Worm (Caenorhabditis elegans): Measurements from ENCODE around the gene mam-7.

mam-7 gene

DNA sequence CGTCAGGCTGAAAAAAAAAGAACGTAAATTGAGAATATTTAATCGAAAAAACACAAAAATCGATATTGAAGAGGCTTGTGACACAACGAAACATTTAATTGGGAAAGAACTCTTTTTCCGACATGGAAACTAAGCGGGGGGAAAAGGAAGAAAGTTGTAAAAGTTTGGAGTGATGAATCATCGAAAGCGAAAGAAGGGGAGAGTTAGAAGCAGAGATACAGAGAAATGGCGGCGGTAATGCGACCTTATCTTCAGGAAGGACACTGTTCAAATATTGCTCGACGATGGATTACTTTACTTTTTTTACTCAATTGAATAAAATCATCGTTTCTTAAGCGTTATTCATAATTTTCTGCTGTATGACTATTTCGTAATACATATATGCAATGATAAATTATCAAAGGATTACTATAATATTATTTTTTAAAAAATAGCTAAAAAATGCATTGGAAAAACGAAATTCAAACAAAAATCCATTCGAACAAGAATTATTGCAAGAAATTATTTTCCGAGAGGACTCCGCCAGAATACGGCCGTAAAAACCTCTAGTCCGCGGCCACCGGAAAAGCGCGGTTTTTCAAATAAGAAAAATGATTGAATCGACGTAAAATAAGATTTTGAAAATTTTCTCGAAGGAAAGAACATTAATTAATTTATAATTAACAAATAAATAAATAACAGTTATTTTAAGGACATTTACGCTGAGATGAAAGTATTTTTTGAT, 25.0 kb upstream of the mam-7 start, which contains the start of gene dhhc-4 (continued):
- no peak for TF ChIP-seq elt-3 (tag; optimal IDR thresholded peaks at IDR 0.05)
- peak; percentile 92 for TF ChIP-seq nhr-85 (tag)
- TF ChIP-seq ztf-11 (tag; optimal IDR thresholded peaks at IDR 0.05): peak in 1 of 2 experiments; percentile 96
- peak; percentile 95 for TF ChIP-seq pax-3 (tag; optimal IDR thresholded peaks at IDR 0.05)
- TF ChIP-seq mep-1 (tag; optimal IDR thresholded peaks at IDR 0.05): peak; percentile 52

DNA sequence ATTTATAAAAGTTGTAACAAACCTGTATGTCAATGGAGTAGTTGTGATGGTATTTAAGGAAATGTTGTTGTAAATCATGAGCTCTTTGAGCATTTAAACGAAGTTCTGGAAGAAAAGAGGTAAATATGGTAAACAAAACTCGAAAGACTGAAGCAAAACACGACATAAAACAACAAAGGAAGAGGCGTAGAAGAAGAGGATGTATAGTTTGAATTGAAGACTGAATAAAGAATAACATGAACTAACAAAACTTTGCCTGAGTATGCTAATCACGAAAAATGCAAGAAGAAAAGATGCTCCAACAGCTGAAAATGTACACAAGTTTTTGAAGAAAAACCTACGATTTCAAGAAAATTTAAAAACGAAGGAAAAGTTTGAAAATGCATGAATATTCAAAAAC, 21.9 kb upstream of the mam-7 start, which contains the start of gene ZK757.1:
Gene ZK757.1 (minus strand): TSS at position 101 of the 400 bp plus-strand sequence.
- TF ChIP-seq irx-1 (tag; optimal IDR thresholded peaks at IDR 0.05): no peak
- no peak for TF ChIP-seq mdl-1 (tag; optimal IDR thresholded peaks at IDR 0.05)
- TF ChIP-seq snpc-4 (tag; optimal IDR thresholded peaks at IDR 0.05): no peak
- no peak for TF ChIP-seq lsy-2 (tag; optimal IDR thresholded peaks at IDR 0.05)
- TF ChIP-seq ama-1 (optimal IDR thresholded peaks at IDR 0.05): no peak

DNA sequence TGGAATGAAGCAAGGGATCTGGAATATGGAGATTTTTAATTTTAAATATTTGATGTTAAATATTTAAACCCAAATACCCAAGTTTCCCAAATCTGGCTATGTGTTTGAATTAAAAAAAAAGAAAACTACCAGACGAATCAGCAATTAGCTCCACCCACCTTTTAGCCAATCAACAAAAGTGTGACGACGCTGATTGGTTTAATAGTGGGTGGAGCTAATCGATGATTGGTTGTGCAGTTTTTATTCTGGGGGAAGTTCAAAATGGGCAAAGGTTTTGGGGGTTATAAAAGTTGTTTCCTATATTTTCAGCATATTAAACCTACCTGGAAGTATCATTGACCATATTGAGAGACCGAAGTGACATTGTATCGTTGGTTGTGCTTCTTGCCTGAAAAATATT, 18.4 kb upstream of the mam-7 start:
- TF ChIP-seq Y116A8C.19 (tag; optimal IDR thresholded peaks at IDR 0.05; ENCODE audit: borderline replicate concordance): no peak
- TF ChIP-seq ceh-90 (tag; optimal IDR thresholded peaks at IDR 0.05): no peak
- TF ChIP-seq unc-130 (tag; optimal IDR thresholded peaks at IDR 0.05): no peak

DNA sequence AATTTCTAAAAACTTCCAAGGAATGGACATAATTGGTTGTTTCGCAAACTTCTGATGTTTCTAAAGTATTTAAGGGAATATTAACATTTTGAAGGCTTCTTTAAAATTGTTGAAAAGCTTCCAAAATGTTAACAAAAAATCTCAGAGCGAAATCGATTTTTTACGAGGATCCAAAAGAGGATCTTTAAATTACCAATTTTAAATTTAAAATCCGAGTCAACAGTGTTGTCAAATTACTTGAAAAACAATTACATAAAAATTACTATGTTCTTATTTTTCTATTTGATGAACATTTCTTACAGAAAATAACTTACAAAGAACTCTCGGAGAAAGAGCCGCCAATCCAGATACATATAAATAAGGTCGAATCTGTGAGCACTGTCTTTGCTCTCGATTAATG, 16.0 kb upstream of the mam-7 start, which contains the start of gene ZK757.10:
Gene ZK757.10 (plus strand): TSS at position 301 of the 400 bp plus-strand sequence.
- TF ChIP-seq ceh-88 (GFP tag; IDR thresholded peaks at IDR 0.05): no peak
- TF ChIP-seq dsc-1 (tag; optimal IDR thresholded peaks at IDR 0.05): no peak
- TF ChIP-seq nhr-12 (tag; optimal IDR thresholded peaks at IDR 0.05): no peak
- no peak for TF ChIP-seq dpl-1 (GFP tag; optimal IDR thresholded peaks at IDR 0.05)

DNA sequence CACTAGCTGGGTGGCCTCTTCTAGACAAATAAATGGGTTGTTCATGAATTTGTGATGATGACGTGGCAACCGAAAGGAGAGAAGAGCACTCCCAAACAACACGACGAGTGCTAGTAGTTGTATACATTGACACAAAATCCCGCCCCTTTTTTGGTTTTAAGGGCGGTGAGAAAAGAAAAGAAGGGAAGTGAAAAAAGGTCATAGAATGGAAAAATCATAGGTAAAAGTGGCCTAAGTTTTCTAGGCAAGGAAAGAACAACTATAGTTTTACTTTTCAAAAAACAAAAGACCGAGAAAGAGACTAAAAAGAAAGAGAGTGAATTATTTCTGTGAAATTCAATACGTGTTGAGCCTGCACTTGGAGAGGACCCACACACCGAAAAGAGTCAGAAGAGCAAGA, 14.1 kb upstream of the mam-7 start, which contains the start of gene ZK757.2:
Gene ZK757.2 (minus strand): TSS at position 101 of the 400 bp plus-strand sequence.
- TF ChIP-seq egl-27 (tag; optimal IDR thresholded peaks at IDR 0.05): no peak
- TF ChIP-seq sptf-1 (tag; optimal IDR thresholded peaks at IDR 0.05): no peak
- no peak for TF ChIP-seq F16B12.6 (tag; optimal IDR thresholded peaks at IDR 0.05)
- no peak for TF ChIP-seq ces-1 (GFP tag; optimal IDR thresholded peaks at IDR 0.05)
- TF ChIP-seq mef-2 (tag; optimal IDR thresholded peaks at IDR 0.05): no peak
- TF ChIP-seq lsy-2 (tag; optimal IDR thresholded peaks at IDR 0.05): no peak
- TF ChIP-seq sup-37 (GFP tag; optimal IDR thresholded peaks at IDR 0.05): no peak
- no peak for TF ChIP-seq nhr-237 (tag; optimal IDR thresholded peaks at IDR 0.05)
- TF ChIP-seq grh-1 (GFP tag; IDR thresholded peaks at IDR 0.05): no peak
- TF ChIP-seq nhr-11 (tag; optimal IDR thresholded peaks at IDR 0.05): no peak
- TF ChIP-seq vab-15 (tag; optimal IDR thresholded peaks at IDR 0.05): no peak
- no peak for TF ChIP-seq unc-98 (GFP tag; IDR thresholded peaks at IDR 0.05)
- no peak for TF ChIP-seq irx-1 (tag; optimal IDR thresholded peaks at IDR 0.05)
- TF ChIP-seq ceh-90 (tag; optimal IDR thresholded peaks at IDR 0.05): no peak
- no peak for TF ChIP-seq nhr-84 (tag; optimal IDR thresholded peaks at IDR 0.05)
- no peak for TF ChIP-seq fkh-10 (GFP tag; optimal IDR thresholded peaks at IDR 0.05)
- TF ChIP-seq unc-62 (GFP tag; optimal IDR thresholded peaks at IDR 0.05): no peak
- no peak for TF ChIP-seq zag-1 (tag; optimal IDR thresholded peaks at IDR 0.05)
- no peak for TF ChIP-seq nhr-20 (tag; optimal IDR thresholded peaks at IDR 0.05)
- TF ChIP-seq rnt-1 (tag; optimal IDR thresholded peaks at IDR 0.05): no peak
